Worm (Caenorhabditis elegans) whole organism, L3 larva: ENCODE data around the gene C49F8.3.

Experiments
- ZK546.5 ChIP-seq: sonication (generic microtip); optimal IDR thresholded peaks from 2 replicates; lab custom pipeline; 2017; ENCODE audit warnings: missing biosample characterization, missing genetic modification characterization
- aly-2 ChIP-seq: fragments of 150-350 bp; optimal IDR thresholded peaks from 2 replicates; lab custom pipeline; 2014; ENCODE audit warnings: missing biosample characterization, missing genetic modification characterization
- ceh-16 ChIP-seq: sonication (generic microtip); optimal IDR thresholded peaks from 2 replicates; lab custom pipeline; 2017; ENCODE audit warnings: missing biosample characterization, missing genetic modification characterization
- ceh-28 ChIP-seq: fragments of 150-350 bp; optimal IDR thresholded peaks from 2 replicates; lab custom pipeline; 2014; ENCODE audit warnings: missing biosample characterization, missing genetic modification reagents, missing genetic modification characterization
- ceh-82 ChIP-seq: fragments of 150-350 bp; optimal IDR thresholded peaks from 2 replicates; lab custom pipeline; 2014; ENCODE audit warnings: missing biosample characterization, missing genetic modification characterization
- daf-12 ChIP-seq: fragments of 150-350 bp; optimal IDR thresholded peaks from 2 replicates; lab custom pipeline; 2014; ENCODE audit warnings: missing biosample characterization, missing genetic modification reagents, missing genetic modification characterization
- egl-5 ChIP-seq: fragments of 150-350 bp; optimal IDR thresholded peaks from 2 replicates; lab custom pipeline; 2017; ENCODE audit warnings: missing biosample characterization, missing genetic modification reagents, missing genetic modification characterization, inconsistent platforms
- elt-1 ChIP-seq: fragments of 150-350 bp; optimal IDR thresholded peaks from 2 replicates; lab custom pipeline; 2014; ENCODE audit warnings: missing biosample characterization, missing genetic modification characterization
- elt-2 ChIP-seq: sonication (generic microtip); optimal IDR thresholded peaks from 2 replicates; lab custom pipeline; 2016; ENCODE audit warnings: missing genetic modification reagents, mild to moderate bottlenecking, missing genetic modification characterization, missing compliant biosample characterization
- eor-1 ChIP-seq, 2 experiments: fragments of 150-350 bp; optimal IDR thresholded peaks; 2 replicates each; lab custom pipeline; 2014 to 2018; ENCODE audit warnings: missing biosample characterization in 2 of 2, missing genetic modification characterization in 2 of 2
- fkh-10 ChIP-seq: sonication (generic microtip); optimal IDR thresholded peaks from 2 replicates; lab custom pipeline; 2017; ENCODE audit warnings: missing biosample characterization, missing genetic modification reagents, missing genetic modification characterization
- fkh-2 ChIP-seq: fragments of 150-350 bp; optimal IDR thresholded peaks from 2 replicates; lab custom pipeline; 2014; ENCODE audit warnings: missing biosample characterization, missing genetic modification reagents, missing genetic modification characterization
- fos-1 ChIP-seq: fragments of 150-350 bp; optimal IDR thresholded peaks from 2 replicates; lab custom pipeline; 2014; ENCODE audit warnings: missing biosample characterization, missing genetic modification characterization
- jun-1 ChIP-seq: fragments of 150-350 bp; optimal IDR thresholded peaks from 2 replicates; lab custom pipeline; 2014; ENCODE audit warnings: missing biosample characterization, missing genetic modification reagents, missing genetic modification characterization
- lin-15B ChIP-seq: fragments of 150-350 bp; optimal IDR thresholded peaks from 2 replicates; lab custom pipeline; 2014; ENCODE audit warnings: missing biosample characterization, missing genetic modification characterization
- lin-39 ChIP-seq: fragments of 150-350 bp; optimal IDR thresholded peaks from 2 replicates; lab custom pipeline; 2018; ENCODE audit warnings: missing biosample characterization, missing genetic modification reagents, missing genetic modification characterization
- lsy-12 ChIP-seq: sonication (generic microtip); optimal IDR thresholded peaks from 2 replicates; lab custom pipeline; 2016; ENCODE audit warnings: mild to moderate bottlenecking, missing genetic modification characterization, missing compliant biosample characterization
- mdl-1 ChIP-seq: fragments of 150-350 bp; optimal IDR thresholded peaks from 2 replicates; lab custom pipeline; 2014; ENCODE audit warnings: missing biosample characterization, missing genetic modification characterization
- mml-1 ChIP-seq: fragments of 150-350 bp; sonication (generic microtip); optimal IDR thresholded peaks from 3 replicates; lab custom pipeline; 2014; ENCODE audit warnings: missing biosample characterization, missing genetic modification characterization
- nfya-1 ChIP-seq: sonication (generic microtip); optimal IDR thresholded peaks from 2 replicates; lab custom pipeline; 2017; ENCODE audit warnings: missing genetic modification characterization, mild to moderate bottlenecking, missing compliant biosample characterization, antibody characterized with exemption, moderate library complexity; ENCODE audit not compliant: insufficient read depth
- nhr-11 ChIP-seq: fragments of 150-350 bp; optimal IDR thresholded peaks from 2 replicates; lab custom pipeline; 2014; ENCODE audit warnings: missing biosample characterization, missing genetic modification characterization
- nhr-12 ChIP-seq: fragments of 150-350 bp; optimal IDR thresholded peaks from 2 replicates; lab custom pipeline; 2014; ENCODE audit warnings: missing biosample characterization, missing genetic modification characterization
- nhr-23 ChIP-seq: fragments of 150-350 bp; optimal IDR thresholded peaks from 2 replicates; lab custom pipeline; 2014; ENCODE audit warnings: missing biosample characterization, missing genetic modification reagents, missing genetic modification characterization
- nhr-25 ChIP-seq: sonication (generic microtip); optimal IDR thresholded peaks from 2 replicates; lab custom pipeline; 2017; ENCODE audit warnings: missing biosample characterization, missing genetic modification characterization
- nhr-67 ChIP-seq: fragments of 150-350 bp; optimal IDR thresholded peaks from 2 replicates; lab custom pipeline; 2014; ENCODE audit warnings: missing biosample characterization, missing genetic modification characterization
- nhr-76 ChIP-seq: fragments of 150-350 bp; sonication (generic microtip); optimal IDR thresholded peaks from 5 replicates; lab custom pipeline; 2014; ENCODE audit warnings: missing biosample characterization, missing genetic modification characterization
- nhr-77 ChIP-seq: fragments of 150-350 bp; optimal IDR thresholded peaks from 2 replicates; lab custom pipeline; 2014; ENCODE audit warnings: missing biosample characterization, missing genetic modification characterization
- pha-4 ChIP-seq: fragments of 150-350 bp; optimal IDR thresholded peaks from 2 replicates; lab custom pipeline; 2014; ENCODE audit warnings: missing biosample characterization, missing genetic modification reagents, missing genetic modification characterization
- pqm-1 ChIP-seq: fragments of 150-350 bp; optimal IDR thresholded peaks from 2 replicates; lab custom pipeline; 2017; ENCODE audit warnings: missing biosample characterization, missing genetic modification characterization, inconsistent platforms
- skn-1 ChIP-seq: fragments of 150-350 bp; optimal IDR thresholded peaks from 2 replicates; lab custom pipeline; 2014; ENCODE audit warnings: missing biosample characterization, missing genetic modification characterization
- snpc-4 ChIP-seq: fragments of 150-350 bp; optimal IDR thresholded peaks from 2 replicates; lab custom pipeline; 2014; ENCODE audit warnings: missing biosample characterization, missing genetic modification characterization
- zag-1 ChIP-seq: fragments of 150-350 bp; optimal IDR thresholded peaks from 2 replicates; lab custom pipeline; 2014; ENCODE audit warnings: missing biosample characterization, missing genetic modification characterization
- ztf-11 ChIP-seq: fragments of 150-350 bp; optimal IDR thresholded peaks from 2 replicates; lab custom pipeline; 2014; ENCODE audit warnings: missing biosample characterization, missing genetic modification characterization

Gene C49F8.3

DNA sequence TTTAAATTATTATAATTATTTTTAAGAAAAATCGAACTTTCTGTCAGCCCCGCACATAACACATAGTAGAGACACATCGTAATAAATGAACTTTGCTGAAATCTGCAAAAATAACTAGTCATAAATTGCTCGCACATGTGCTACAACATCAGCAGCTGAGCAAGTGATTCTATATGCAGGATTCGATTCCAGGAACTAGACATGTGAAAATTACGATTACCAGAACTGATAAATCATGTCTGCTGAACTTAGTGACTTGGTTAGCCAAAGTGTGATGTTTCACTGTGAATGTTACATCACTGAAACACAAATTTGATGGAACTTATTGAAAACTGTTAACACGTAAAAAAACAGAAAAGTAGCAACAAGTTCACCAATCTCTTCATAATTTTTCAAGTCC, 40.1 kb downstream of the C49F8.3 start:
- TF ChIP-seq ceh-16: no peak
- TF ChIP-seq ztf-11 (tag; lab: Kevin White, UChicago): no peak
- no peak for TF ChIP-seq nfya-1 (tag; lab: Kevin White, UChicago)
- TF ChIP-seq egl-5 (tag; lab: Kevin White, UChicago): no peak
- no peak for TF ChIP-seq nhr-77 (tag; lab: Kevin White, UChicago)
- TF ChIP-seq ZK546.5 (tag; lab: Kevin White, UChicago): no peak
- TF ChIP-seq aly-2 (tag; lab: Kevin White, UChicago): no peak
- TF ChIP-seq zag-1 (tag; lab: Kevin White, UChicago): no peak
- TF ChIP-seq mdl-1 (tag; lab: Kevin White, UChicago): no peak
- TF ChIP-seq lsy-12: no peak

- TF ChIP-seq nhr-76 (tag; lab: Kevin White, UChicago) (no peak), nhr-67 (tag; lab: Kevin White, UChicago) (no peak), pqm-1 (peak; percentile 37), ceh-16 (no peak), nhr-25 (tag; lab: Kevin White, UChicago) (no peak), skn-1 (no peak), daf-12 (tag; lab: Kevin White, UChicago) (no peak), lin-39 (tag; lab: Kevin White, UChicago) (no peak), fkh-2 (tag; lab: Kevin White, UChicago) (no peak), nhr-12 (tag; lab: Kevin White, UChicago) (no peak), elt-2 (tag; lab: Kevin White, UChicago) (peak; percentile 64)
Observed at ce11 chrX:13341853-13342252, 45.5 kb downstream of the C49F8.3 start.

- no peak for TF ChIP-seq jun-1 (tag; lab: Kevin White, UChicago)
- no peak for TF ChIP-seq lsy-12
- TF ChIP-seq nfya-1 (tag; lab: Kevin White, UChicago): peak; percentile 15
- TF ChIP-seq daf-12 (tag; lab: Kevin White, UChicago): no peak
- TF ChIP-seq ceh-82 (tag; lab: Kevin White, UChicago): no peak
Observed at ce11 chrX:13340970-13341369, 46.4 kb downstream of the C49F8.3 start.

DNA sequence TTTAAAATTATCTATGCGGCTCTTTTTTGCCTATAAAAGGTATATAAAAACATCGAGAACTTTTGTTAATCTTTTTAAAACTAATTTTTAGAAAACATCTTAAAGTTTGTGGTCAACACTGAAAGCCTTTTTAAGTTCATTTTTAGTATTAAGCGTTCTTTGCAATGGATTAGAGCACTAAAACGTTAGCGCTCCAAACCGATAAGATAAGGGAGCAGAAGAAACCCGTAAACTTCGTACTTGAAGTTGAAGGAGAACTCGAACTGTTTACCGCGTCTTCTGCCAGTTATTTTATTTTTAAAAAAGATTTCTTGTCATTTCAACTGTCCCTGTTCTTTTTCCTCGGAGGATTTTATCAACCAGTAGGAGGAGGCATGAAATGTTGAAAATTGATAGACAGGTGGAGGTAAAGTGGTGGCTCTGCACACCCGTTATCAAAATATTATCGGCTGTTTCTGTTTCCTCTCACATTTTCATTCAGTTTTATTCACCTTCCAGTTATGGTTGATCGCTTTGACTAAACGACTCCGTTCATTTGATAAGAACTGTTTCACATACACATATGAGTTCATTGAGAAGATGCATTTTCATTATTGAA, 48.2 kb downstream of the C49F8.3 start:
- TF ChIP-seq elt-2 (tag; lab: Kevin White, UChicago): peak; percentile 75
- TF ChIP-seq fos-1 (tag; lab: Kevin White, UChicago): no peak
- TF ChIP-seq pha-4: no peak
- TF ChIP-seq ZK546.5 (tag; lab: Kevin White, UChicago): no peak
- TF ChIP-seq, all 47 proteins: peak for 1

ce11 chrX:13337728-13338127, 49.6 kb downstream of the C49F8.3 start, which contains the start of gene ptr-24:
ptr-24 (plus strand) TSS chrX:13338028.
- TF ChIP-seq mml-1 (tag; lab: Kevin White, UChicago): no peak
- TF ChIP-seq snpc-4 (tag; lab: Kevin White, UChicago): no peak
- no peak for TF ChIP-seq fkh-10 (GFP tag; lab: Kevin White, UChicago)
- TF ChIP-seq zag-1 (tag; lab: Kevin White, UChicago): no peak
- no peak for TF ChIP-seq nhr-11
- no peak for TF ChIP-seq lin-15B
- no peak for TF ChIP-seq fkh-2 (tag; lab: Kevin White, UChicago)
- TF ChIP-seq skn-1: no peak
- TF ChIP-seq nhr-23 (tag; lab: Kevin White, UChicago): no peak
- no peak for TF ChIP-seq nhr-67 (tag; lab: Kevin White, UChicago)
- TF ChIP-seq fos-1 (tag; lab: Kevin White, UChicago): no peak
- TF ChIP-seq lin-39 (tag; lab: Kevin White, UChicago): no peak
- no peak for TF ChIP-seq lsy-12
- TF ChIP-seq ceh-28 (tag; lab: Kevin White, UChicago): no peak
- TF ChIP-seq pqm-1: no peak
- TF ChIP-seq nhr-77 (tag; lab: Kevin White, UChicago): no peak
- TF ChIP-seq elt-1 (tag; lab: Kevin White, UChicago): no peak
- no peak for TF ChIP-seq pha-4
- TF ChIP-seq eor-1 (tag; optimal IDR thresholded peaks at IDR 0.05; lab: Kevin White, UChicago): no peak
